Worm (Caenorhabditis elegans): Measurements from ENCODE around the gene clec-49.

DNA sequence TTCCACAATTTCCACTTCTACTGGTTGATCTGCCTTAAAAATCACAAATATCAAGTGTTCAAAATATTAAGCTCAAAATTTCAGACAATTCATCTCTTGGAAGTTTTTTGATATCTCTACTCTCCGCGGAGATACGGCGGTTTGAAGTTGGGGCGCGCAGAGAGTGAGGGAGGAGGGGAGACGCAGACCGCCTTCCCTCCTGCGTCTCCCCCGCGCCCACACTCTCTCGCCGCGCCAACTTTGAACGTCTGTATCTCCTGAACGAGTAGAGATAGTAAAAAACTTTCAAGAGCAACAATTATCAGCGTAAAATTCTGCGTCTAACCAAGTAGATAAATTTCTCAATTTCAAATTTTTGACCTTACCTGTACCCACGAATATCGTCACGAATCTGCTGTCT lies 23.0 kb downstream of the clec-49 start:
- TF ChIP-seq nhr-25 (tag; optimal IDR thresholded peaks at IDR 0.05) (no peak), nhr-11 (tag; optimal IDR thresholded peaks at IDR 0.05) (no peak), nhr-10 (tag; optimal IDR thresholded peaks at IDR 0.05) (no peak), zag-1 (tag; optimal IDR thresholded peaks at IDR 0.05) (no peak), snpc-4 (tag; optimal IDR thresholded peaks at IDR 0.05) (no peak), peb-1 (tag; optimal IDR thresholded peaks at IDR 0.05) (no peak), R02D3.7 (tag; optimal IDR thresholded peaks at IDR 0.05) (no peak), nhr-12 (tag; optimal IDR thresholded peaks at IDR 0.05) (no peak), fos-1 (tag; optimal IDR thresholded peaks at IDR 0.05) (no peak), skn-1 (tag; optimal IDR thresholded peaks at IDR 0.05) (no peak)

All from whole organism, L2 larva.